Worm (Caenorhabditis elegans): ENCODE data around the gene K02C4.3.

K02C4.3 gene

DNA sequence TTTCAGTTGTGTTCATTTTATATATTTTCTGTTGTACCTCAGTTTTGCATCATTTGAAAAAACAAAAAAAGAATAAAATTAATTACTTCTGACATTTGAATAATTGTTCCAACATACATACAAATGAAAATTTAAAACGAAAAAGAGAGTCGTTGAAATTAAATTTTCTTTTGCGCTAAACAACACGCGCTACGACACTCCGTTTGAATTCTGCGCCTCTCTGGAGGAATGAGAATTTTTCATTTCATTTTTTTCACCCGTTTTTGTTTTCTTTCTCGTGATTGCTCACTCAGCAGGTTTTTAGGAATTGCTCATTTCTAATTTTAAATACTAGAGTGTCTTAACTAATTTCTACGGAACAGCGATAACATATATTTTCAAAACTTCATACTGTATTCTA is 45.0 kb downstream of the K02C4.3 start (continued):
- TF ChIP-seq sup-37 (GFP tag; optimal IDR thresholded peaks at IDR 0.05) (no peak), skn-1 (tag; optimal IDR thresholded peaks at IDR 0.05) (peak; percentile 21), ets-5 (GFP tag; IDR thresholded peaks at IDR 0.05) (no peak), mep-1 (tag; optimal IDR thresholded peaks at IDR 0.05) (no peak), lin-15B (tag; optimal IDR thresholded peaks at IDR 0.05) (peak; percentile 72), isw-1 (GFP tag; IDR thresholded peaks at IDR 0.05) (no peak; the same call in 1 of the 2 replicates), dpl-1 (GFP tag; optimal IDR thresholded peaks at IDR 0.05) (peak in 2 of 3 experiments; percentile 12 to 42), tbx-2 (tag; optimal IDR thresholded peaks at IDR 0.05) (no peak), grh-1 (GFP tag; IDR thresholded peaks at IDR 0.05) (no peak), C04F5.9 (tag; optimal IDR thresholded peaks at IDR 0.05) (no peak), lin-14 (GFP tag; optimal IDR thresholded peaks at IDR 0.05) (peak; percentile 30), ama-1 (optimal IDR thresholded peaks at IDR 0.05) (no peak), dsc-1 (tag; optimal IDR thresholded peaks at IDR 0.05) (no peak), nhr-85 (tag) (peak; percentile 54), ceh-82 (tag; optimal IDR thresholded peaks at IDR 0.05) (peak in 1 of 3 experiments; percentile 16), rnt-1 (tag; optimal IDR thresholded peaks at IDR 0.05) (peak; percentile 13), lsy-2 (tag; optimal IDR thresholded peaks at IDR 0.05) (peak; percentile 65 to 74), elt-2 (tag; optimal IDR thresholded peaks at IDR 0.05) (no peak), lin-35 (GFP tag; optimal IDR thresholded peaks at IDR 0.05) (peak; percentile 30 to 60), lin-13 (GFP tag; optimal IDR thresholded peaks at IDR 0.05) (peak; percentile 0), fkh-4 (tag; optimal IDR thresholded peaks at IDR 0.05; ENCODE audit: borderline replicate concordance) (no peak), swsn-7 (tag; optimal IDR thresholded peaks at IDR 0.05) (peak; percentile 48), nhr-71 (tag; optimal IDR thresholded peaks at IDR 0.05) (peak; percentile 36), mdl-1 (tag; optimal IDR thresholded peaks at IDR 0.05) (no peak), vab-15 (tag; optimal IDR thresholded peaks at IDR 0.05) (no peak), C34B4.2 (tag; optimal IDR thresholded peaks at IDR 0.05) (no peak), ceh-88 (GFP tag; IDR thresholded peaks at IDR 0.05) (no peak), pag-3 (tag; optimal IDR thresholded peaks at IDR 0.05; ENCODE audit: borderline replicate concordance, insufficient read depth) (no peak), efl-1 (optimal IDR thresholded peaks at IDR 0.05) (peak; percentile 21 to 38), efl-1 (GFP tag; optimal IDR thresholded peaks at IDR 0.05 in 1 of 2) (peak; percentile 47 to 68), ces-1 (GFP tag; optimal IDR thresholded peaks at IDR 0.05) (no peak), nhr-77 (tag; optimal IDR thresholded peaks at IDR 0.05) (no peak), C16A3.4 (tag; optimal IDR thresholded peaks at IDR 0.05) (peak; percentile 18)

DNA sequence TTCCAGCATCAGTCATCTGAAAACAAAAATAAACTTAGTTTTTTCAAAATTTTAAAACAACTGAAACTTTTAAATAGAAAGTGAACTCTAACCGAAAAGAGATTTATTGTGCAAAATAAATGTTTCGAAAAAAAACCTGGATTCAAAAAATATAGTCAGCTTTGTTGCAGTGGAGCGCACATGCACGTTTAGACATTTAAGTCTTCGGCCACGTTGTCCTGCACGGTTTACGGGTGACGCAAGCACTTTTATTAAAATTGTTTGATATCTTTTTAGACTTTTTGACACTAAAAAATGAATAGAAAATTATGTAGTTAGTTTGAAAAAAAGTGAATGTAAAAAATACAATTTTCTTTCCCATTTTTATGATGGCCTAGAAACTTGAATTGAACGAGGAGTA is 47.2 kb downstream of the K02C4.3 start, which contains the start of the genes ubh-4 and algn-6:
ubh-4 (minus strand) TSS at position 182 of the 400 bp plus-strand sequence.
algn-6 (plus strand) TSS at position 387 of the 400 bp plus-strand sequence.
- TF ChIP-seq skn-1 (tag; optimal IDR thresholded peaks at IDR 0.05) (peak; percentile 31), efl-3 (GFP tag; optimal IDR thresholded peaks at IDR 0.05) (no peak), lir-3 (tag; optimal IDR thresholded peaks at IDR 0.05; ENCODE audit: poor library complexity) (peak; percentile 80), tbx-2 (tag; optimal IDR thresholded peaks at IDR 0.05) (peak; percentile 53), unc-86 (tag; optimal IDR thresholded peaks at IDR 0.05) (peak; percentile 23), snpc-4 (tag; optimal IDR thresholded peaks at IDR 0.05) (peak; percentile 8), fkh-4 (tag; optimal IDR thresholded peaks at IDR 0.05; ENCODE audit: borderline replicate concordance) (no peak), vab-15 (tag; optimal IDR thresholded peaks at IDR 0.05) (peak; percentile 6), elt-3 (tag; optimal IDR thresholded peaks at IDR 0.05) (peak in 1 of 6 experiments; percentile 49), nhr-71 (tag; optimal IDR thresholded peaks at IDR 0.05) (peak; percentile 72), lin-35 (GFP tag; optimal IDR thresholded peaks at IDR 0.05) (peak; percentile 62 to 80), ceh-8 (GFP tag; optimal IDR thresholded peaks at IDR 0.05) (no peak), efl-1 (optimal IDR thresholded peaks at IDR 0.05) (peak; percentile 67), efl-1 (GFP tag; optimal IDR thresholded peaks at IDR 0.05 in 1 of 2) (peak; percentile 63 to 96), ztf-11 (tag; optimal IDR thresholded peaks at IDR 0.05) (peak in 1 of 2 experiments; percentile 43), pax-3 (tag; optimal IDR thresholded peaks at IDR 0.05) (peak; percentile 65), snu-23 (GFP tag; optimal IDR thresholded peaks at IDR 0.05) (peak; percentile 69), rnt-1 (tag; optimal IDR thresholded peaks at IDR 0.05) (peak; percentile 74), fkh-8 (tag; optimal IDR thresholded peaks at IDR 0.05) (peak; percentile 49), ceh-90 (tag; optimal IDR thresholded peaks at IDR 0.05) (peak; percentile 66), Y116A8C.19 (tag; optimal IDR thresholded peaks at IDR 0.05; ENCODE audit: borderline replicate concordance) (no peak), egl-13 (tag; optimal IDR thresholded peaks at IDR 0.05) (peak; percentile 13), isw-1 (GFP tag; IDR thresholded peaks at IDR 0.05) (peak; percentile 34), hlh-4 (tag; optimal IDR thresholded peaks at IDR 0.05) (no peak), nhr-85 (tag) (peak; percentile 75), nhr-19 (GFP tag; conservative IDR thresholded peaks at IDR 0.05) (peak; percentile 50), unc-30 (tag; optimal IDR thresholded peaks at IDR 0.05) (no peak), lin-14 (GFP tag; optimal IDR thresholded peaks at IDR 0.05) (peak; percentile 76), dpl-1 (GFP tag; optimal IDR thresholded peaks at IDR 0.05) (peak; percentile 57 to 74 (median 63)), zag-1 (tag; optimal IDR thresholded peaks at IDR 0.05) (no peak)
